Worm (Caenorhabditis elegans) whole organism, young adult: ENCODE data around the gene EEED8.15.

ENCODE experiments used
- K12H6.12 ChIP-seq: fragments of 200-800 bp; sonication (Bioruptor generic); optimal IDR thresholded peaks from 2 replicates; lab custom pipeline; 2018; ENCODE audit warnings: mild to moderate bottlenecking, missing genetic modification characterization, missing compliant biosample characterization
- T26A5.8 ChIP-seq: sonication (generic microtip); optimal IDR thresholded peaks from 2 replicates; lab custom pipeline; 2016; ENCODE audit warnings: missing genetic modification characterization, missing compliant biosample characterization
- Y56A3A.18 ChIP-seq: fragments of 200-800 bp; sonication (Bioruptor generic); IDR thresholded peaks from 2 replicates; pipeline ENCODE4 v1.3.6; 2022; ENCODE audit warnings: missing genetic modification reagents, missing genetic modification characterization, missing compliant biosample characterization
- Y79H2A.3 ChIP-seq: fragments of 200-800 bp; sonication (Bioruptor generic); conservative IDR thresholded peaks from 2 replicates; pipeline ENCODE4 v1.3.6; 2022; ENCODE audit warnings: missing genetic modification reagents, missing genetic modification characterization, missing compliant biosample characterization
- akir-1 ChIP-seq: fragments of 200-800 bp; sonication (Bioruptor generic); optimal IDR thresholded peaks from 2 replicates; lab custom pipeline; 2018; ENCODE audit warnings: mild to moderate bottlenecking, missing genetic modification characterization, moderate library complexity, missing compliant biosample characterization
- ama-1 ChIP-seq, 3 experiments: fragments of 150-350 bp in 1 of 3; sonication (generic microtip) in 2 of 3; optimal IDR thresholded peaks; 2 replicates each; lab custom pipeline; 2014 to 2018; ENCODE audit warnings: missing biosample characterization in 2 of 3, missing genetic modification characterization in 2 of 3, missing genetic modification reagents in 2 of 3
- aptf-2 ChIP-seq: fragments of 200-800 bp; sonication (Bioruptor generic); conservative IDR thresholded peaks from 2 replicates; pipeline ENCODE4 v1.3.6; 2022; ENCODE audit warnings: missing genetic modification reagents, missing genetic modification characterization, missing compliant biosample characterization
- aptf-3 ChIP-seq: fragments of 200-800 bp; sonication (Bioruptor generic); IDR thresholded peaks from 2 replicates; pipeline ENCODE4 v1.3.6; 2022; ENCODE audit warnings: missing genetic modification characterization, missing compliant biosample characterization
- attf-5 ChIP-seq: fragments of 200-800 bp; sonication (Bioruptor generic); optimal IDR thresholded peaks from 2 replicates; lab custom pipeline; 2018; ENCODE audit warnings: mild to moderate bottlenecking, missing genetic modification characterization, missing compliant biosample characterization
- attf-6 ChIP-seq: fragments of 200-800 bp; sonication (Bioruptor generic); IDR thresholded peaks from 2 replicates; pipeline ENCODE4 v1.3.6; 2022; ENCODE audit warnings: missing genetic modification reagents, missing genetic modification characterization, missing compliant biosample characterization
- ccch-3 ChIP-seq: fragments of 200-800 bp; sonication (Bioruptor generic); optimal IDR thresholded peaks from 2 replicates; lab custom pipeline; 2018; ENCODE audit warnings: mild to moderate bottlenecking, missing genetic modification characterization, missing compliant biosample characterization
- cebp-1 ChIP-seq, 2 experiments: fragments of 200-800 bp in 1 of 2; sonication (Bioruptor generic) in 1 of 2; sonication (generic microtip) in 1 of 2; IDR thresholded peaks in 1 of 2; optimal IDR thresholded peaks in 1 of 2; 2 replicates each; pipeline versions ENCODE4 v1.3.6 to Lab custom; 2017 to 2022; ENCODE audit warnings: missing compliant biosample characterization in 2 of 2, missing genetic modification characterization in 2 of 2, mild to moderate bottlenecking in 1 of 2, missing genetic modification reagents in 1 of 2, moderate library complexity in 1 of 2
- dpff-1 ChIP-seq: sonication (generic microtip); optimal IDR thresholded peaks from 2 replicates; lab custom pipeline; 2017; ENCODE audit warnings: mild to moderate bottlenecking, missing genetic modification characterization, missing compliant biosample characterization
- dpl-1 ChIP-seq: fragments of 150-350 bp; optimal IDR thresholded peaks from 2 replicates; lab custom pipeline; 2014; ENCODE audit warnings: missing biosample characterization, missing genetic modification reagents, missing genetic modification characterization
- ets-4 ChIP-seq: fragments of 200-800 bp; sonication (Bioruptor generic); optimal IDR thresholded peaks from 2 replicates; lab custom pipeline; 2018; ENCODE audit warnings: mild to moderate bottlenecking, missing genetic modification characterization, missing compliant biosample characterization
- him-1 ChIP-seq: sonication (generic microtip); optimal IDR thresholded peaks from 2 replicates; lab custom pipeline; 2016; ENCODE audit warnings: missing genotype, missing genetic modification reagents, missing genetic modification characterization, missing compliant biosample characterization
- hmg-1.2 ChIP-seq: fragments of 200-800 bp; sonication (Bioruptor generic); IDR thresholded peaks from 2 replicates; pipeline ENCODE4 v1.3.6; 2022; ENCODE audit warnings: missing genetic modification reagents, missing genetic modification characterization, missing compliant biosample characterization
- hmg-20 ChIP-seq: fragments of 200-800 bp; sonication (Bioruptor generic); IDR thresholded peaks from 2 replicates; pipeline ENCODE4 v1.3.6; 2022; ENCODE audit warnings: missing genetic modification reagents, missing genetic modification characterization, missing compliant biosample characterization
- let-526 ChIP-seq: fragments of 200-800 bp; sonication (Bioruptor generic); IDR thresholded peaks from 2 replicates; pipeline ENCODE4 v1.3.6; 2022; ENCODE audit warnings: missing genetic modification reagents, missing genetic modification characterization, missing compliant biosample characterization
- let-607 ChIP-seq, 2 experiments: fragments of 200-800 bp in 1 of 2; sonication (Bioruptor generic) in 1 of 2; sonication (generic microtip) in 1 of 2; optimal IDR thresholded peaks; 2 replicates each; lab custom pipeline; 2016 to 2018; ENCODE audit warnings: mild to moderate bottlenecking in 2 of 2, missing compliant biosample characterization in 2 of 2, missing genetic modification characterization in 2 of 2, moderate library complexity in 2 of 2, missing genotype in 1 of 2
- lin-35 ChIP-seq, 3 experiments: fragments of 150-350 bp in 2 of 3; sonication (generic microtip) in 1 of 3; optimal IDR thresholded peaks; 2 replicates each; lab custom pipeline; 2014 to 2018; ENCODE audit warnings: missing biosample characterization in 3 of 3, missing genetic modification characterization in 3 of 3, missing genetic modification reagents in 3 of 3
- madf-10 ChIP-seq: sonication (generic microtip); optimal IDR thresholded peaks from 2 replicates; lab custom pipeline; 2016; ENCODE audit warnings: mild to moderate bottlenecking, missing genetic modification characterization, missing compliant biosample characterization
- mel-28 ChIP-seq: sonication (generic microtip); optimal IDR thresholded peaks from 2 replicates; lab custom pipeline; 2016; ENCODE audit warnings: borderline replicate concordance, mild to moderate bottlenecking, missing genetic modification characterization, missing compliant biosample characterization
- nhr-179 ChIP-seq: sonication (generic microtip); optimal IDR thresholded peaks from 2 replicates; lab custom pipeline; 2016; ENCODE audit warnings: mild to moderate bottlenecking, missing genetic modification characterization, missing compliant biosample characterization
- pbrm-1 ChIP-seq: fragments of 200-800 bp; sonication (Bioruptor generic); IDR thresholded peaks from 2 replicates; pipeline ENCODE4 v1.3.6; 2022; ENCODE audit warnings: missing genetic modification reagents, missing genetic modification characterization, missing compliant biosample characterization
- rec-8 ChIP-seq, 2 experiments: sonication (generic microtip); optimal IDR thresholded peaks; 2 replicates each; lab custom pipeline; 2016; ENCODE audit warnings: mild to moderate bottlenecking in 2 of 2, missing genetic modification characterization in 2 of 2, missing genetic modification reagents in 2 of 2, missing genotype in 2 of 2, missing biosample characterization in 1 of 2, missing compliant biosample characterization in 1 of 2, moderate library complexity in 1 of 2
- repo-1 ChIP-seq: sonication (generic microtip); optimal IDR thresholded peaks from 2 replicates; lab custom pipeline; 2017; ENCODE audit warnings: mild to moderate bottlenecking, missing genetic modification characterization, missing compliant biosample characterization
- sdz-38 ChIP-seq: sonication (generic microtip); optimal IDR thresholded peaks from 2 replicates; lab custom pipeline; 2016; ENCODE audit warnings: missing genotype, missing genetic modification characterization, missing compliant biosample characterization
- unc-130 ChIP-seq: sonication (generic microtip); optimal IDR thresholded peaks from 2 replicates; lab custom pipeline; 2016; ENCODE audit warnings: missing genetic modification reagents, missing genetic modification characterization, missing compliant biosample characterization
- zfh-2 ChIP-seq: fragments of 200-800 bp; sonication (Bioruptor generic); conservative IDR thresholded peaks from 2 replicates; pipeline ENCODE4 v1.3.6; 2022; ENCODE audit warnings: missing genetic modification reagents, missing genetic modification characterization, missing compliant biosample characterization
- ztf-25 ChIP-seq: fragments of 200-800 bp; sonication (Bioruptor generic); IDR thresholded peaks from 2 replicates; pipeline ENCODE4 v1.3.6; 2022; ENCODE audit warnings: missing genetic modification reagents, missing genetic modification characterization, missing compliant biosample characterization
- ztf-28 ChIP-seq: fragments of 200-800 bp; sonication (Bioruptor generic); IDR thresholded peaks from 2 replicates; pipeline ENCODE4 v1.3.6; 2022; ENCODE audit warnings: missing genetic modification reagents, missing genetic modification characterization, missing compliant biosample characterization

Gene EEED8.15

DNA sequence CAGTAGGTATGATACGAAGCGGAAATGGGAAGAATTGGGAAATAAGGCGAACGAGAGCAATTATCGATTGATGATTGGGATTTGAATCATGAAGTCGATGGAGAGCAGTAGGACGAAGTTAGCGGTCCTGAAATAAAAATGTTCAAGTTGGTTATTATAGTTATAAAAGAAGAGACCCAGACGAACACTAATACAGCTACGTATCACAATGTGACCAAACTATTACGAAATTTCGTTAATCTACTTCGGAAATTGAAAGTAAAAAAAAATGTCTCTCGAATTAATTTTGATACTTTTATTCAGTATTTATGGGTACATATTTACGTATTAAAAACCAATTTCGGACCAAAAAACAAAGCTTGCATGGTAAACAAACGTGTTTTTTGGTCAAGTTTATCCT lies 7.4 kb downstream of the EEED8.15 start:
- TF ChIP-seq pbrm-1 (GFP tag; lab: Robert Waterston, UW) (no peak), zfh-2 (GFP tag; lab: Robert Waterston, UW) (no peak), akir-1 (GFP tag; lab: Kevin White, UChicago) (no peak), ama-1 (optimal IDR thresholded peaks at IDR 0.05; lab: Kevin White, UChicago) (no peak), ama-1 (GFP tag; optimal IDR thresholded peaks at IDR 0.05; lab: Kevin White, UChicago) (no peak), let-526 (GFP tag; lab: Robert Waterston, UW) (no peak), ztf-28 (no peak), madf-10 (tag; lab: Kevin White, UChicago) (no peak), cebp-1 (GFP tag; IDR thresholded peaks at IDR 0.05; lab: Robert Waterston, UW) (peak; percentile 58), cebp-1 (tag; optimal IDR thresholded peaks at IDR 0.05; lab: Kevin White, UChicago) (peak; percentile 68)
- TF ChIP-seq, all 124 proteins: peak for 1

DNA sequence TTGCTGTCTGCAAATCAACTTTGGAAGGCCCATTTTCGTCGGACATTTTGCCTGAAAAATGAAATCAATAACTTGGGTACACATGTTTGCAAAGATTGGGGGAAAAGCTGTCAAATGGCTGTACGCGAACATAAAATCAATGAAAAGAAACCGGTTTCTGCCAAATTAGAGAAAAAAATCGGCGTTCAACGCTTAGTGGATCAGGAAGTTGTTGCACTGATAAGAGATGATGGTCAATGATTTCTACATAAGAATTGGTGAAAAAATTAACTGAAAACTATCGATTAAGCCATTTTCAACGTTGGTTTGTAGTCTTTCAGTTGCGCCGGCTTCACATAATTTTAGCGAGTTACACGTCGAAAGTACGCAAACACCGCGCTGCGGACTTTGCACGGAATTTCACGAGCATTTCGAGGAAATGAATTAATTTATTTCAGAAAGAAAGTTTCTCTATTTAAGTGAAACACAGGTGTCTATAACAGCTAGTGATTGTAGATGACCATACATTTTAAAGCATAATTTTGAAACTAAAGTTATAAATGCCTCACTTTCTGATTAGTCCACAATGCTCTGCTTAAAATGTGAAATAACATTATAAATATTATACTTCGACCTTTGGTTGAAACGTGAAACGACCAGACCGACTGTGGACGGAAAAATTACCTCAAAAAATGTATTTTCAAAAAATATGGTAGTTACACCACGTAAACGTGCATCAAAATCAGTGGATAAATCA lies 10.7 kb downstream of the EEED8.15 start, which contains the start of the genes F07F6.4 and F07F6.2:
Gene F07F6.4, minus strand, starts transcription at position 51 of the 736 bp plus-strand sequence.
Gene F07F6.2, plus strand, starts transcription at position 686 of the 736 bp plus-strand sequence.
- TF ChIP-seq attf-5 (GFP tag; lab: Kevin White, UChicago) (peak; percentile 14), repo-1 (tag; lab: Kevin White, UChicago) (no peak), let-607 (tag; optimal IDR thresholded peaks at IDR 0.05; lab: Kevin White, UChicago) (peak; percentile 89 to 94), aptf-3 (GFP tag; lab: Robert Waterston, UW) (no peak)

DNA sequence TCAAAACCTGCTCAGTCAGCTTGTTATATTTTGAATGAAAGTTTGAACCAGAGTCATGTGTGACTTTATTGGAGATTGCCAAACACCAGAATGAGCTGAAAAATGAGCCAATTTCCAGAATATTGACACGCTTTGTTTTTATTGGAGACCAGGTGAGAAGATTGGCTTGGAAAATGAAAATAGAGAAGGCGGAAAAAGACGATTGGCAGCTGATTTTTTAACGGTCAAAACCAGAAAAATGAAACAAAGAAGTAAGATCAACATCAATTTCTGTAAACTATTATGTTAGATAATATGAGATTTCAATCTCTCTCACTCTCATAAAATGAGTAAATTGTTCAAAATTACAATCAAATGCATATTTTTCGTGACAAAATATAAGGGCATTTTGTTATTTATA lies 14.0 kb downstream of the EEED8.15 start, which contains the start of gene srx-114:
Gene srx-114, minus strand, starts transcription at position 101 of the 400 bp plus-strand sequence.
- TF ChIP-seq Y79H2A.3 (GFP tag; lab: Robert Waterston, UW) (no peak), ccch-3 (GFP tag; lab: Kevin White, UChicago) (no peak)

DNA sequence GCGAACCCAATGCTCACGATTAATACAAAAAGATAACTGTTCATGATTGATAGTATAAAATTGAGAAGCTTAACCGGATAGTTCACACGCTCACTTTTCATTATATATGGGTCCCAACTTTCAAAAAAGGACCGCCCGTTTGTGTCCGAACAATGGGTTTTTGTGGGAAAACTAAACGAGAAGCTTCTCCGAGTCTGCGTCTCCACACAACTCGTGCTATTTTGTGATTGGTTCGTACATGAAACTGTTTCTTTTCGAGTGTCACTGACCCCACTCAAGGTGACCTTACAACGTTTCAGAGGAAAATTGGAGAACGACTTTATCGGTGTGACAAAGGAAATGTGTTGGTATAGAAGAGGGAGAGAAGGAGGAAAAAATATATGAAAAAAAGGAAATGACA lies 17.8 kb downstream of the EEED8.15 start, which contains the start of gene dct-5:
Gene dct-5, minus strand, starts transcription at position 101 of the 400 bp plus-strand sequence.
- TF ChIP-seq K12H6.12 (tag; lab: Kevin White, UChicago): no peak
- no peak for TF ChIP-seq Y56A3A.18 (GFP tag; lab: Robert Waterston, UW)
- no peak for TF ChIP-seq dpff-1 (tag; lab: Kevin White, UChicago)
- TF ChIP-seq lin-35 (GFP tag; optimal IDR thresholded peaks at IDR 0.05; lab: Kevin White, UChicago): no peak
- TF ChIP-seq aptf-2 (GFP tag; lab: Robert Waterston, UW): no peak
- TF ChIP-seq unc-130 (GFP tag; lab: Kevin White, UChicago): no peak
- TF ChIP-seq ccch-3 (GFP tag; lab: Kevin White, UChicago): no peak
- TF ChIP-seq ztf-25: no peak
- no peak for TF ChIP-seq him-1 (tag; lab: Kevin White, UChicago)
- TF ChIP-seq dpl-1: no peak
- no peak for TF ChIP-seq attf-6 (GFP tag; lab: Robert Waterston, UW)
- TF ChIP-seq sdz-38 (tag; lab: Kevin White, UChicago): no peak
- no peak for TF ChIP-seq ets-4 (GFP tag; lab: Kevin White, UChicago)
- no peak for TF ChIP-seq hmg-1.2 (GFP tag; lab: Robert Waterston, UW)
- TF ChIP-seq mel-28: no peak
- TF ChIP-seq nhr-179 (tag; lab: Kevin White, UChicago): no peak
- TF ChIP-seq rec-8 (tag; optimal IDR thresholded peaks at IDR 0.05; lab: Kevin White, UChicago): no peak
- TF ChIP-seq hmg-20: no peak
- TF ChIP-seq T26A5.8 (tag; lab: Kevin White, UChicago): no peak
- TF ChIP-seq, all 124 proteins: peak for 0
